Fruit fly (Drosophila melanogaster) whole organism, embryonic: ENCODE data around the gene CG17801.

Source experiments
- Adf1 ChIP-seq: fragments of 200-800 bp; sonication (Bioruptor generic); IDR thresholded peaks from 2 replicates; pipeline ENCODE4 v1.3.6; 2022; ENCODE audit warnings: missing biosample characterization, missing genetic modification characterization
- BtbVII ChIP-seq: fragments of 200-800 bp; sonication (Bioruptor generic); optimal IDR thresholded peaks from 3 replicates; lab custom pipeline; 2017; ENCODE audit warnings: missing biosample characterization, mild to moderate bottlenecking, missing genetic modification characterization
- Bteb2 ChIP-seq: fragments of 200-800 bp; sonication (Bioruptor generic); optimal IDR thresholded peaks from 2 replicates; lab custom pipeline; 2016; ENCODE audit warnings: missing biosample characterization, missing genetic modification characterization
- CG10321 ChIP-seq: fragments of 200-800 bp; sonication (Bioruptor generic); IDR thresholded peaks from 2 replicates; pipeline ENCODE4 v1.3.6; 2022; ENCODE audit warnings: missing biosample characterization, missing genetic modification characterization
- CG12155 ChIP-seq: fragments of 200-800 bp; sonication (Bioruptor generic); optimal IDR thresholded peaks from 3 replicates; lab custom pipeline; 2016; ENCODE audit warnings: missing biosample characterization, missing genetic modification characterization
- CG12391 ChIP-seq: fragments of 200-800 bp; sonication (Bioruptor generic); optimal IDR thresholded peaks from 3 replicates; lab custom pipeline; 2018; ENCODE audit warnings: missing biosample characterization, mild to moderate bottlenecking, missing genetic modification characterization, moderate library complexity
- CG13894 ChIP-seq: fragments of 200-800 bp; sonication (Bioruptor generic); optimal IDR thresholded peaks from 3 replicates; lab custom pipeline; 2018; ENCODE audit warnings: missing biosample characterization, mild to moderate bottlenecking, missing genetic modification characterization, moderate library complexity
- CG1529 ChIP-seq: fragments of 200-800 bp; sonication (Bioruptor generic); optimal IDR thresholded peaks from 3 replicates; lab custom pipeline; 2018; ENCODE audit warnings: missing biosample characterization, missing genetic modification characterization
- CG18599 ChIP-seq: fragments of 200-800 bp; sonication (Bioruptor generic); optimal IDR thresholded peaks from 3 replicates; lab custom pipeline; 2017; ENCODE audit warnings: missing biosample characterization, missing genetic modification characterization, mild to moderate bottlenecking, moderate library complexity, missing genetic modification reagents
- CG2120 ChIP-seq: fragments of 200-800 bp; sonication (Bioruptor generic); optimal IDR thresholded peaks from 3 replicates; lab custom pipeline; 2016; ENCODE audit warnings: missing biosample characterization, missing genetic modification characterization
- CG2875 ChIP-seq: fragments of 200-800 bp; sonication (Bioruptor generic); optimal IDR thresholded peaks from 2 replicates; lab custom pipeline; 2017; ENCODE audit warnings: missing biosample characterization, mild to moderate bottlenecking, missing genetic modification characterization, missing genetic modification reagents
- CG31388 ChIP-seq: fragments of 200-800 bp; sonication (Bioruptor generic); optimal IDR thresholded peaks from 2 replicates; lab custom pipeline; 2016; ENCODE audit warnings: missing biosample characterization, missing genetic modification characterization
- CG3163 ChIP-seq: fragments of 200-800 bp; sonication (Bioruptor generic); optimal IDR thresholded peaks from 3 replicates; lab custom pipeline; 2016; ENCODE audit warnings: missing biosample characterization, missing genetic modification characterization
- CG33213 ChIP-seq: fragments of 200-800 bp; sonication (Bioruptor generic); optimal IDR thresholded peaks from 3 replicates; lab custom pipeline; 2016; ENCODE audit warnings: missing biosample characterization, missing genetic modification characterization
- CG3995 ChIP-seq: fragments of 200-800 bp; sonication (Bioruptor generic); optimal IDR thresholded peaks from 3 replicates; lab custom pipeline; 2016; ENCODE audit warnings: missing biosample characterization, missing genetic modification characterization
- CG6254 ChIP-seq: fragments of 200-800 bp; sonication (Bioruptor generic); optimal IDR thresholded peaks from 3 replicates; lab custom pipeline; 2017; ENCODE audit warnings: mild to moderate bottlenecking, missing biosample characterization, missing genetic modification reagents, missing genetic modification characterization
- CG6813 ChIP-seq: fragments of 200-800 bp; sonication (Bioruptor generic); optimal IDR thresholded peaks from 2 replicates; lab custom pipeline; 2017; ENCODE audit warnings: missing biosample characterization, missing genetic modification characterization, mild to moderate bottlenecking, moderate library complexity, missing genetic modification reagents
- CG7839 ChIP-seq: fragments of 200-800 bp; sonication (Bioruptor generic); optimal IDR thresholded peaks from 3 replicates; lab custom pipeline; 2018; ENCODE audit warnings: missing biosample characterization, mild to moderate bottlenecking, missing genetic modification characterization, moderate library complexity
- CG7928 ChIP-seq: fragments of 200-800 bp; sonication (Bioruptor generic); optimal IDR thresholded peaks from 2 replicates; lab custom pipeline; 2017; ENCODE audit warnings: missing biosample characterization, mild to moderate bottlenecking, missing genetic modification characterization
- CG7963 ChIP-seq: fragments of 200-800 bp; sonication (Bioruptor generic); IDR thresholded peaks from 3 replicates; pipeline ENCODE4 v1.3.6; 2022; ENCODE audit warnings: missing biosample characterization, missing genetic modification characterization; ENCODE audit not compliant: partially characterized antibody
- CG8765 ChIP-seq: fragments of 200-800 bp; sonication (Bioruptor generic); IDR thresholded peaks from 2 replicates; pipeline ENCODE4 v1.3.6; 2022; ENCODE audit warnings: missing biosample characterization, missing genetic modification characterization
- CG8924 ChIP-seq: fragments of 200-800 bp; optimal IDR thresholded peaks from 3 replicates; lab custom pipeline; 2019; ENCODE audit warnings: missing biosample characterization, mild to moderate bottlenecking, missing genetic modification characterization, moderate library complexity
- CG9437 ChIP-seq: fragments of 200-800 bp; sonication (Bioruptor generic); optimal IDR thresholded peaks from 2 replicates; lab custom pipeline; 2018; ENCODE audit warnings: missing biosample characterization, mild to moderate bottlenecking, missing genetic modification characterization
- CG9876 ChIP-seq: fragments of 200-800 bp; sonication (Bioruptor generic); optimal IDR thresholded peaks from 2 replicates; lab custom pipeline; 2016; ENCODE audit warnings: missing biosample characterization, missing genetic modification characterization
- Doc2 ChIP-seq: fragments of 200-800 bp; sonication (Bioruptor generic); IDR thresholded peaks from 2 replicates; pipeline ENCODE4 v1.3.6; 2022; ENCODE audit warnings: missing biosample characterization, missing genetic modification characterization
- Dref ChIP-seq: fragments of 200-800 bp; sonication (Bioruptor generic); IDR thresholded peaks from 2 replicates; pipeline ENCODE4 v1.3.6; 2022; ENCODE audit warnings: missing biosample characterization, missing genetic modification characterization
- Fer2 ChIP-seq: fragments of 200-800 bp; sonication (Bioruptor generic); optimal IDR thresholded peaks from 2 replicates; lab custom pipeline; 2018; ENCODE audit warnings: missing biosample characterization, mild to moderate bottlenecking, missing genetic modification characterization, moderate library complexity
- GATAe ChIP-seq: fragments of 200-800 bp; sonication (Bioruptor generic); conservative IDR thresholded peaks from 2 replicates; pipeline ENCODE4 v1.3.6; 2022; ENCODE audit warnings: missing biosample characterization, missing genetic modification characterization
- Hr78 ChIP-seq, 2 experiments: fragments of 200-800 bp in 1 of 2; fragments of >200 bp in 1 of 2; sonication (Bioruptor generic) in 1 of 2; optimal IDR thresholded peaks; 2 replicates each; lab custom pipeline; 2017 to 2019; ENCODE audit warnings: missing biosample characterization in 2 of 2, missing genetic modification characterization in 2 of 2, mild to moderate bottlenecking in 1 of 2, moderate library complexity in 1 of 2
- Lpt ChIP-seq: fragments of >200 bp; optimal IDR thresholded peaks from 2 replicates; lab custom pipeline; 2018; ENCODE audit warnings: missing biosample characterization, missing genetic modification characterization
- MBD-R2 ChIP-seq: fragments of 200-800 bp; sonication (Bioruptor generic); IDR thresholded peaks from 2 replicates; pipeline ENCODE4 v1.3.6; 2022; ENCODE audit warnings: missing biosample characterization, missing genetic modification characterization
- Max ChIP-seq: fragments of 200-800 bp; sonication (Bioruptor generic); optimal IDR thresholded peaks from 2 replicates; lab custom pipeline; 2016; ENCODE audit warnings: missing biosample characterization, mild to moderate bottlenecking, missing genetic modification characterization
- Myb ChIP-seq: fragments of 200-800 bp; sonication (Bioruptor generic); optimal IDR thresholded peaks from 2 replicates; lab custom pipeline; 2016; ENCODE audit warnings: missing biosample characterization, missing genetic modification characterization
- NC2α ChIP-seq: fragments of 200-800 bp; sonication (Bioruptor generic); optimal IDR thresholded peaks from 2 replicates; lab custom pipeline; 2016; ENCODE audit warnings: missing biosample characterization, missing genetic modification characterization
- Oli ChIP-seq: fragments of 200-800 bp; sonication (Bioruptor generic); optimal IDR thresholded peaks from 2 replicates; lab custom pipeline; 2018; ENCODE audit warnings: missing biosample characterization, mild to moderate bottlenecking, missing genetic modification characterization, moderate library complexity
- Scr ChIP-seq: fragments of 200-800 bp; sonication (Bioruptor generic); IDR thresholded peaks from 2 replicates; pipeline ENCODE4 v1.3.6; 2022; ENCODE audit warnings: missing biosample characterization, missing genetic modification characterization; ENCODE audit not compliant: partially characterized antibody
- ab ChIP-seq: fragments of 200-800 bp; sonication (Bioruptor generic); optimal IDR thresholded peaks from 2 replicates; lab custom pipeline; 2016; ENCODE audit warnings: missing biosample characterization, missing genetic modification characterization
- cato ChIP-seq: fragments of 200-800 bp; sonication (Bioruptor generic); optimal IDR thresholded peaks from 2 replicates; lab custom pipeline; 2016; ENCODE audit warnings: missing biosample characterization, missing genetic modification characterization, borderline replicate concordance
- chif ChIP-seq, 2 experiments: fragments of 200-800 bp; sonication (Bioruptor generic); optimal IDR thresholded peaks; 3 replicates each; lab custom pipeline; 2016; ENCODE audit warnings: missing biosample characterization in 2 of 2, missing genetic modification characterization in 2 of 2
- gcm2 ChIP-seq: fragments of 200-800 bp; sonication (Bioruptor generic); optimal IDR thresholded peaks from 2 replicates; lab custom pipeline; 2016; ENCODE audit warnings: missing biosample characterization, missing genetic modification characterization
- gfzf ChIP-seq: fragments of 200-800 bp; sonication (Bioruptor generic); optimal IDR thresholded peaks from 2 replicates; lab custom pipeline; 2016; ENCODE audit warnings: missing biosample characterization, mild to moderate bottlenecking, missing genetic modification characterization, moderate library complexity
- grn ChIP-seq: fragments of 200-800 bp; sonication (Bioruptor generic); optimal IDR thresholded peaks from 3 replicates; lab custom pipeline; 2017; ENCODE audit warnings: missing biosample characterization, missing genetic modification characterization
- hkb ChIP-seq, 2 experiments: fragments of 200-800 bp in 1 of 2; fragments of >200 bp in 1 of 2; sonication (Bioruptor generic) in 1 of 2; IDR thresholded peaks in 1 of 2; optimal IDR thresholded peaks in 1 of 2; 2 replicates each; pipeline versions ENCODE4 v1.3.6 to Lab custom; 2017 to 2022; ENCODE audit warnings: missing biosample characterization in 1 of 2, missing genetic modification characterization in 1 of 2
- nerfin-1 ChIP-seq: fragments of 200-800 bp; sonication (Bioruptor generic); optimal IDR thresholded peaks from 3 replicates; lab custom pipeline; 2019; ENCODE audit warnings: missing biosample characterization, mild to moderate bottlenecking, missing genetic modification characterization, moderate library complexity
- org-1 ChIP-seq: fragments of 200-800 bp; sonication (Bioruptor generic); optimal IDR thresholded peaks from 2 replicates; lab custom pipeline; 2017; ENCODE audit warnings: missing biosample characterization, missing genetic modification characterization
- pfk ChIP-seq: fragments of 200-800 bp; sonication (Bioruptor generic); optimal IDR thresholded peaks from 2 replicates; lab custom pipeline; 2018; ENCODE audit warnings: missing biosample characterization, mild to moderate bottlenecking, missing genetic modification characterization, moderate library complexity
- sd ChIP-seq: fragments of 200-800 bp; sonication (Bioruptor generic); optimal IDR thresholded peaks from 3 replicates; lab custom pipeline; 2018; ENCODE audit warnings: missing biosample characterization, mild to moderate bottlenecking, missing genetic modification characterization, moderate library complexity
- sima ChIP-seq: fragments of 200-800 bp; sonication (Bioruptor generic); optimal IDR thresholded peaks from 2 replicates; lab custom pipeline; 2016; ENCODE audit warnings: missing biosample characterization, missing genetic modification characterization
- tgo ChIP-seq: fragments of 200-800 bp; sonication (Bioruptor generic); IDR thresholded peaks from 3 replicates; pipeline ENCODE4 v1.3.6; 2022; ENCODE audit warnings: missing biosample characterization, missing genetic modification characterization
- tll ChIP-seq, 2 experiments: fragments of 200-800 bp in 1 of 2; fragments of >200 bp in 1 of 2; sonication (Bioruptor generic) in 1 of 2; optimal IDR thresholded peaks; 2 replicates each; lab custom pipeline; 2017 to 2019; ENCODE audit warnings: missing biosample characterization in 2 of 2, missing genetic modification characterization in 2 of 2, mild to moderate bottlenecking in 1 of 2, moderate library complexity in 1 of 2
- wek ChIP-seq: fragments of 200-800 bp; sonication (Bioruptor generic); optimal IDR thresholded peaks from 3 replicates; lab custom pipeline; 2018; ENCODE audit warnings: missing biosample characterization, mild to moderate bottlenecking, missing genetic modification characterization, moderate library complexity

The CG17801 gene

dm6 chr3R:17783144-17783543, 23.7 kb downstream of the CG17801 start (continued):
- TF ChIP-seq MBD-R2, result no peak
- no peak for TF ChIP-seq tgo
- no peak for TF ChIP-seq org-1 (GFP tag; lab: Kevin White, UChicago)
- TF ChIP-seq CG8765 (GFP tag; lab: Robert Waterston, UW), result no peak
- no peak for TF ChIP-seq CG7839
- TF ChIP-seq CG18599 (GFP tag; lab: Kevin White, UChicago), result no peak
- no peak for TF ChIP-seq CG6254 (GFP tag; lab: Kevin White, UChicago)
- no peak for TF ChIP-seq CG8924 (tag; lab: Kevin White, UChicago)
- TF ChIP-seq tll (GFP tag; optimal IDR thresholded peaks at IDR 0.05; lab: Kevin White, UChicago), result no peak
- TF ChIP-seq GATAe (GFP tag; lab: Robert Waterston, UW), result no peak
- no peak for TF ChIP-seq CG12155 (GFP tag; lab: Kevin White, UChicago)
- TF ChIP-seq chif (GFP tag; optimal IDR thresholded peaks at IDR 0.05; lab: Kevin White, UChicago), result no peak
- TF ChIP-seq sima (GFP tag; lab: Kevin White, UChicago), result no peak
- TF ChIP-seq pfk, result no peak
- TF ChIP-seq gcm2 (GFP tag; lab: Kevin White, UChicago), result no peak
- TF ChIP-seq CG10321 (GFP tag; lab: Robert Waterston, UW), result no peak
- no peak for TF ChIP-seq Myb (GFP tag; lab: Kevin White, UChicago)
- no peak for TF ChIP-seq CG12391
- TF ChIP-seq CG2875, result no peak
- no peak for TF ChIP-seq Doc2
- TF ChIP-seq CG13894 (tag; lab: Kevin White, UChicago), result no peak
- TF ChIP-seq CG9876, result no peak
- no peak for TF ChIP-seq CG7963
- TF ChIP-seq CG9437, result no peak
- TF ChIP-seq nerfin-1 (tag; lab: Kevin White, UChicago), result no peak
- no peak for TF ChIP-seq Oli (tag; lab: Kevin White, UChicago)
- no peak for TF ChIP-seq Max (GFP tag; lab: Kevin White, UChicago)
- no peak for TF ChIP-seq CG2120
- no peak for TF ChIP-seq Lpt (GFP tag; lab: Kevin White, UChicago)
- TF ChIP-seq hkb (optimal IDR thresholded peaks at IDR 0.05; lab: Kevin White, UChicago), result no peak
- no peak for TF ChIP-seq hkb (GFP tag; IDR thresholded peaks at IDR 0.05; lab: Robert Waterston, UW)
- TF ChIP-seq grn (GFP tag; lab: Kevin White, UChicago), result no peak
- TF ChIP-seq NC2α (GFP tag; lab: Kevin White, UChicago), result no peak
- TF ChIP-seq Fer2 (tag; lab: Kevin White, UChicago), result no peak
- no peak for TF ChIP-seq BtbVII (GFP tag; lab: Kevin White, UChicago)
- TF ChIP-seq CG7928 (GFP tag; lab: Kevin White, UChicago), result no peak
- TF ChIP-seq gfzf, result no peak
- TF ChIP-seq ab (GFP tag; lab: Kevin White, UChicago), result no peak
- no peak for TF ChIP-seq wek
- TF ChIP-seq Bteb2 (GFP tag; lab: Kevin White, UChicago), result no peak
- peak; percentile 63 for TF ChIP-seq sd (tag; lab: Kevin White, UChicago)
- TF ChIP-seq CG31388 (GFP tag; lab: Kevin White, UChicago), result no peak
- no peak for TF ChIP-seq Scr
- TF ChIP-seq CG3995 (GFP tag; lab: Kevin White, UChicago), result no peak
- TF ChIP-seq cato (GFP tag; lab: Kevin White, UChicago), result no peak
- TF ChIP-seq CG3163 (GFP tag; lab: Kevin White, UChicago), result no peak
- TF ChIP-seq Dref (GFP tag; lab: Robert Waterston, UW), result no peak
- TF ChIP-seq Hr78 (GFP tag; optimal IDR thresholded peaks at IDR 0.05; lab: Kevin White, UChicago), result no peak
- no peak for TF ChIP-seq CG33213 (GFP tag; lab: Kevin White, UChicago)
- TF ChIP-seq CG1529 (GFP tag; lab: Kevin White, UChicago), result no peak
- TF ChIP-seq CG6813 (GFP tag; lab: Kevin White, UChicago), result no peak
- TF ChIP-seq Adf1, result peak; percentile 70
